Worm (Caenorhabditis elegans): Measurements from ENCODE around the gene F20D6.15.

DNA sequence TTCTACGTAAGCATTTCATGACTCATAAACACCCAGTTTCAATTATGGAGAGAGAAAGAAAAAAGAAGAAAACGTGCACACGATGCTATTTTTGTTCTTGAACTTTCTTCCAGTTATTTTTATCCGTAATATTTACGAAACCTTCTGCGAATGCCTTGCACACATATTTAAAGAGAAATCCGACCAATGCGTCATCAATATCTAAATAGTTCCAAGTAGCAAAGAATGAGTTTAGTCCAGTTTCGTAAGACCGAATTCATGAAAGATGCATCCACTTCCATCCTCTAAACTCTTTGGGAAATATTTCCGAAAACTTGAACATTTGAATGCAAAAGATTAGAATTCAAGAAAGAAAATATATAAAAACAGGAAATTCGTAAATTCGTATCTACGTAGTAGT is 19.1 kb downstream of the F20D6.15 start:
- no peak for TF ChIP-seq F49E8.2 (tag; optimal IDR thresholded peaks at IDR 0.05; ENCODE audit: insufficient read depth)
- TF ChIP-seq ztf-28 (GFP tag; IDR thresholded peaks at IDR 0.05) = no peak
- no peak for TF ChIP-seq Y53G8AR.9 (GFP tag; conservative IDR thresholded peaks at IDR 0.05)
- no peak for TF ChIP-seq pha-4 (tag; optimal IDR thresholded peaks at IDR 0.05)
- TF ChIP-seq snpc-3.4 (tag; optimal IDR thresholded peaks at IDR 0.05) = no peak
- TF ChIP-seq snpc-4 (GFP tag; optimal IDR thresholded peaks at IDR 0.05) = no peak
- no peak for TF ChIP-seq snpc-4 (tag; optimal IDR thresholded peaks at IDR 0.05)
- TF ChIP-seq hmg-1.2 (GFP tag; IDR thresholded peaks at IDR 0.05) = no peak
- TF ChIP-seq nhr-179 (tag; optimal IDR thresholded peaks at IDR 0.05) = no peak
